Fruit fly (Drosophila melanogaster): Measurements from ENCODE around the gene Ip259.

Gene Ip259

dm6 chr2L:10418981-10419380 is 10.8 kb downstream of the Ip259 start, which contains the start of gene RfC3 (continued):
- TF ChIP-seq ems (GFP tag; optimal IDR thresholded peaks at IDR 0.05) (no peak), HmgZ (tag; optimal IDR thresholded peaks at IDR 0.05) (no peak), sens-2 (GFP tag; IDR thresholded peaks at IDR 0.05) (no peak), fd64A (GFP tag; optimal IDR thresholded peaks at IDR 0.05) (no peak), phol (tag; optimal IDR thresholded peaks at IDR 0.05) (no peak), crol (GFP tag; IDR thresholded peaks at IDR 0.05) (no peak), C15 (GFP tag; IDR thresholded peaks at IDR 0.05) (no peak), CG7928 (GFP tag; optimal IDR thresholded peaks at IDR 0.05) (no peak), croc (GFP tag; conservative IDR thresholded peaks at IDR 0.05) (no peak), dysf (GFP tag; IDR thresholded peaks at IDR 0.05) (no peak), pan (optimal IDR thresholded peaks at IDR 0.05) (no peak), pan (GFP tag; optimal IDR thresholded peaks at IDR 0.05 in 1 of 2, IDR thresholded peaks at IDR 0.05 in 1 of 2) (no peak), CG10274 (GFP tag; optimal IDR thresholded peaks at IDR 0.05) (no peak), CG2116 (GFP tag; optimal IDR thresholded peaks at IDR 0.05) (peak; percentile 94), h (optimal IDR thresholded peaks at IDR 0.05) (no peak), Oaz (GFP tag; IDR thresholded peaks at IDR 0.05) (no peak), Dll (GFP tag; IDR thresholded peaks at IDR 0.05; ENCODE audit: partially characterized antibody) (peak; percentile 85), CG17829 (tag; optimal IDR thresholded peaks at IDR 0.05) (peak; percentile 2), CG4328 (GFP tag; optimal IDR thresholded peaks at IDR 0.05) (no peak), seq (GFP tag; IDR thresholded peaks at IDR 0.05) (no peak), Doc2 (GFP tag; IDR thresholded peaks at IDR 0.05) (no peak), CG4730 (GFP tag; IDR thresholded peaks at IDR 0.05) (no peak), Bgb (GFP tag; IDR thresholded peaks at IDR 0.05; ENCODE audit: partially characterized antibody) (peak; percentile 83), luna (GFP tag; optimal IDR thresholded peaks at IDR 0.05) (no peak), cas (GFP tag; IDR thresholded peaks at IDR 0.05) (no peak), bbx (GFP tag; IDR thresholded peaks at IDR 0.05; ENCODE audit: partially characterized antibody) (peak; percentile 95), MESR4 (GFP tag; optimal IDR thresholded peaks at IDR 0.05) (peak; percentile 29), CG12391 (tag; optimal IDR thresholded peaks at IDR 0.05) (no peak), Gug (GFP tag; IDR thresholded peaks at IDR 0.05) (no peak), lov (optimal IDR thresholded peaks at IDR 0.05) (no peak), lov (GFP tag; IDR thresholded peaks at IDR 0.05) (no peak), CG10321 (GFP tag; IDR thresholded peaks at IDR 0.05) (no peak), Sox102F (GFP tag; optimal IDR thresholded peaks at IDR 0.05) (no peak), amos (GFP tag; IDR thresholded peaks at IDR 0.05; ENCODE audit: partially characterized antibody) (peak; percentile 76; the same call in 1 of the 2 replicates), gsb (GFP tag; IDR thresholded peaks at IDR 0.05) (no peak), odd (GFP tag; optimal IDR thresholded peaks at IDR 0.05) (no peak), lbe (GFP tag; optimal IDR thresholded peaks at IDR 0.05) (no peak), CG3065 (GFP tag; optimal IDR thresholded peaks at IDR 0.05) (no peak), ase (GFP tag; IDR thresholded peaks at IDR 0.05) (no peak), CG7357 (GFP tag; IDR thresholded peaks at IDR 0.05) (no peak), PHDP (tag; optimal IDR thresholded peaks at IDR 0.05) (no peak), ATbp (GFP tag; optimal IDR thresholded peaks at IDR 0.05) (no peak), CG8089 (GFP tag; optimal IDR thresholded peaks at IDR 0.05) (no peak), CG8765 (GFP tag; IDR thresholded peaks at IDR 0.05) (no peak), CG8359 (GFP tag; optimal IDR thresholded peaks at IDR 0.05; ENCODE audit: borderline replicate concordance) (no peak), sima (GFP tag; optimal IDR thresholded peaks at IDR 0.05) (no peak), CG6175 (GFP tag; IDR thresholded peaks at IDR 0.05) (no peak), Nf-YA (GFP tag; IDR thresholded peaks at IDR 0.05) (no peak), CG3838 (GFP tag; optimal IDR thresholded peaks at IDR 0.05) (no peak), ERR (GFP tag; optimal IDR thresholded peaks at IDR 0.05) (no peak), CG10147 (GFP tag; optimal IDR thresholded peaks at IDR 0.05) (no peak), Vsx1 (GFP tag; optimal IDR thresholded peaks at IDR 0.05) (no peak), Hr3 (GFP tag; optimal IDR thresholded peaks at IDR 0.05) (no peak)
